Fruit fly (Drosophila melanogaster) whole organism, embryonic: ENCODE data around the gene CG43332.

Experiments used
- Antp ChIP-seq: fragments of 200-800 bp; sonication (Bioruptor generic); optimal IDR thresholded peaks from 3 replicates; lab custom pipeline; 2016; ENCODE audit warnings: missing biosample characterization, missing genetic modification characterization
- Atf6 ChIP-seq: fragments of 200-800 bp; sonication (Bioruptor generic); IDR thresholded peaks from 2 replicates; pipeline ENCODE4 v1.3.6; 2022; ENCODE audit warnings: missing biosample characterization, missing genetic modification characterization
- Awh ChIP-seq: fragments of 200-800 bp; sonication (Bioruptor generic); IDR thresholded peaks from 2 replicates; pipeline ENCODE4, ENCODE4 v1.3.6; 2022; ENCODE audit warnings: missing biosample characterization, missing genetic modification characterization
- Blimp-1 ChIP-seq: fragments of 200-800 bp; sonication (Bioruptor generic); optimal IDR thresholded peaks from 3 replicates; lab custom pipeline; 2018; ENCODE audit warnings: missing biosample characterization, missing genetic modification characterization, mild to moderate bottlenecking, moderate library complexity, missing genetic modification reagents
- CG10543 ChIP-seq: fragments of 200-800 bp; sonication (Bioruptor generic); optimal IDR thresholded peaks from 3 replicates; lab custom pipeline; 2017; ENCODE audit warnings: missing biosample characterization, mild to moderate bottlenecking, missing genetic modification characterization, moderate library complexity
- CG15073 ChIP-seq: fragments of 200-800 bp; sonication (Bioruptor generic); optimal IDR thresholded peaks from 2 replicates; lab custom pipeline; 2016; ENCODE audit warnings: missing biosample characterization, missing genetic modification characterization
- CG17568 ChIP-seq: fragments of 200-800 bp; sonication (Bioruptor generic); optimal IDR thresholded peaks from 2 replicates; lab custom pipeline; 2018; ENCODE audit warnings: missing biosample characterization, mild to moderate bottlenecking, missing genetic modification characterization, moderate library complexity
- CG18011 ChIP-seq: fragments of 200-800 bp; sonication (Bioruptor generic); optimal IDR thresholded peaks from 2 replicates; lab custom pipeline; 2017; ENCODE audit warnings: missing biosample characterization, missing genetic modification characterization, mild to moderate bottlenecking, moderate library complexity, missing genotype
- CG18262 ChIP-seq: fragments of 200-800 bp; optimal IDR thresholded peaks from 3 replicates; lab custom pipeline; 2019; ENCODE audit warnings: missing biosample characterization, mild to moderate bottlenecking, missing genetic modification characterization, moderate library complexity
- CG2199 ChIP-seq: fragments of 200-800 bp; sonication (Bioruptor generic); IDR thresholded peaks from 3 replicates; pipeline ENCODE4 v1.3.6; 2022; ENCODE audit warnings: missing biosample characterization, missing genetic modification characterization
- CG2678 ChIP-seq: fragments of 200-800 bp; sonication (Bioruptor generic); optimal IDR thresholded peaks from 3 replicates; lab custom pipeline; 2019; ENCODE audit warnings: missing biosample characterization, mild to moderate bottlenecking, missing genetic modification characterization, moderate library complexity
- CG31224 ChIP-seq: fragments of 200-800 bp; sonication (Bioruptor generic); IDR thresholded peaks from 2 replicates; pipeline ENCODE4 v1.3.6; 2022; ENCODE audit warnings: missing biosample characterization, missing genetic modification characterization
- CG34376 ChIP-seq: fragments of 200-800 bp; sonication (Bioruptor generic); optimal IDR thresholded peaks from 2 replicates; lab custom pipeline; 2018; ENCODE audit warnings: missing biosample characterization, mild to moderate bottlenecking, missing genetic modification characterization
- CG5180 ChIP-seq: fragments of 200-800 bp; sonication (Bioruptor generic); optimal IDR thresholded peaks from 3 replicates; lab custom pipeline; 2017; ENCODE audit warnings: missing biosample characterization, missing genetic modification characterization, mild to moderate bottlenecking, moderate library complexity, missing genetic modification reagents
- CG8359 ChIP-seq: fragments of 200-800 bp; sonication (Bioruptor generic); optimal IDR thresholded peaks from 2 replicates; lab custom pipeline; 2017; ENCODE audit warnings: missing biosample characterization, mild to moderate bottlenecking, missing genetic modification characterization, borderline replicate concordance
- CG9932 ChIP-seq: fragments of 200-800 bp; sonication (Bioruptor generic); IDR thresholded peaks from 2 replicates; pipeline ENCODE4 v1.3.6; 2022; ENCODE audit warnings: missing biosample characterization, missing genetic modification characterization
- CoRest ChIP-seq: fragments of 200-800 bp; sonication (Bioruptor generic); optimal IDR thresholded peaks from 3 replicates; lab custom pipeline; 2018; ENCODE audit warnings: missing biosample characterization, mild to moderate bottlenecking, missing genetic modification characterization, moderate library complexity
- E2f1 ChIP-seq: fragments of 200-800 bp; sonication (Bioruptor generic); IDR thresholded peaks from 2 replicates; pipeline ENCODE4 v1.3.6; 2022; ENCODE audit warnings: missing biosample characterization, missing genetic modification characterization
- Elba2 ChIP-seq: fragments of 200-800 bp; sonication (Bioruptor generic); optimal IDR thresholded peaks from 3 replicates; lab custom pipeline; 2016; ENCODE audit warnings: missing biosample characterization, missing genetic modification characterization
- Gug ChIP-seq: fragments of 200-800 bp; sonication (Bioruptor generic); IDR thresholded peaks from 4 replicates; pipeline ENCODE4 v1.3.6; 2022; ENCODE audit warnings: missing biosample characterization, missing genetic modification characterization
- Hr51 ChIP-seq, 2 experiments: fragments of 200-800 bp; sonication (Bioruptor generic); optimal IDR thresholded peaks; 2 replicates in 1 of 2; 3 replicates in 1 of 2; lab custom pipeline; 2016 to 2018; ENCODE audit warnings: missing biosample characterization in 2 of 2, missing genetic modification characterization in 2 of 2, mild to moderate bottlenecking in 1 of 2, moderate library complexity in 1 of 2
- Hr78 ChIP-seq, 2 experiments: fragments of 200-800 bp in 1 of 2; fragments of >200 bp in 1 of 2; sonication (Bioruptor generic) in 1 of 2; optimal IDR thresholded peaks; 2 replicates each; lab custom pipeline; 2017 to 2019; ENCODE audit warnings: missing biosample characterization in 2 of 2, missing genetic modification characterization in 2 of 2, mild to moderate bottlenecking in 1 of 2, moderate library complexity in 1 of 2
- Med ChIP-seq: fragments of 200-800 bp; sonication (Bioruptor generic); peaks from one replicate; lab custom pipeline; 2016; ENCODE audit warnings: missing biosample characterization, missing genetic modification characterization, mild to moderate bottlenecking, inconsistent platforms, moderate library complexity
- NK7.1 ChIP-seq: fragments of 200-800 bp; sonication (Bioruptor generic); optimal IDR thresholded peaks from 3 replicates; lab custom pipeline; 2016; ENCODE audit warnings: missing biosample characterization, missing genetic modification characterization
- Rfx ChIP-seq: fragments of 200-800 bp; sonication (Bioruptor generic); IDR thresholded peaks from 2 replicates; pipeline ENCODE4 v1.3.6; 2022; ENCODE audit warnings: missing biosample characterization, missing genetic modification characterization
- Six4 ChIP-seq: fragments of 200-800 bp; sonication (Bioruptor generic); optimal IDR thresholded peaks from 2 replicates; lab custom pipeline; 2016; ENCODE audit warnings: missing biosample characterization, missing genetic modification characterization
- Usf ChIP-seq: fragments of 200-800 bp; sonication (Bioruptor generic); optimal IDR thresholded peaks from 2 replicates; lab custom pipeline; 2017; ENCODE audit warnings: missing genotype, missing biosample characterization, missing genetic modification characterization
- ara ChIP-seq: fragments of 200-800 bp; sonication (Bioruptor generic); IDR thresholded peaks from 2 replicates; pipeline ENCODE4 v1.3.6; 2022; ENCODE audit warnings: missing biosample characterization, missing genetic modification characterization
- bbx ChIP-seq: fragments of 200-800 bp; sonication (Bioruptor generic); IDR thresholded peaks from 2 replicates; pipeline ENCODE4 v1.3.6; 2022; ENCODE audit warnings: missing biosample characterization, missing genetic modification characterization; ENCODE audit not compliant: partially characterized antibody
- caup ChIP-seq: fragments of 200-800 bp; sonication (Bioruptor generic); optimal IDR thresholded peaks from 3 replicates; lab custom pipeline; 2017; ENCODE audit warnings: missing biosample characterization, mild to moderate bottlenecking, missing genetic modification characterization, moderate library complexity; ENCODE audit not compliant: severe bottlenecking
- chif ChIP-seq, 2 experiments: fragments of 200-800 bp; sonication (Bioruptor generic); optimal IDR thresholded peaks; 3 replicates each; lab custom pipeline; 2016; ENCODE audit warnings: missing biosample characterization in 2 of 2, missing genetic modification characterization in 2 of 2
- chinmo ChIP-seq: fragments of 200-800 bp; sonication (Bioruptor generic); IDR thresholded peaks from 4 replicates; pipeline ENCODE4 v1.3.6; 2022; ENCODE audit warnings: missing biosample characterization, missing genetic modification characterization; ENCODE audit not compliant: partially characterized antibody
- ci ChIP-seq: fragments of 200-800 bp; sonication (Bioruptor generic); IDR thresholded peaks from 3 replicates; pipeline ENCODE4 v1.3.6; 2022; ENCODE audit warnings: missing biosample characterization, missing genetic modification characterization
- crol ChIP-seq: fragments of 200-800 bp; sonication (Bioruptor generic); IDR thresholded peaks from 2 replicates; pipeline ENCODE4 v1.3.6; 2022; ENCODE audit warnings: missing biosample characterization, missing genetic modification characterization
- dimm ChIP-seq: fragments of 200-800 bp; sonication (Bioruptor generic); IDR thresholded peaks from 2 replicates; pipeline ENCODE4 v1.3.6; 2022; ENCODE audit warnings: missing biosample characterization, missing genetic modification characterization
- en ChIP-seq: fragments of 200-800 bp; sonication (Bioruptor generic); optimal IDR thresholded peaks from 2 replicates; lab custom pipeline; 2016; ENCODE audit warnings: missing biosample characterization, missing genetic modification characterization
- gcm2 ChIP-seq: fragments of 200-800 bp; sonication (Bioruptor generic); optimal IDR thresholded peaks from 2 replicates; lab custom pipeline; 2016; ENCODE audit warnings: missing biosample characterization, missing genetic modification characterization
- klu ChIP-seq: fragments of 200-800 bp; sonication (Bioruptor generic); IDR thresholded peaks from 2 replicates; pipeline ENCODE4 v1.3.6; 2022; ENCODE audit warnings: missing biosample characterization, missing genetic modification characterization
- lab ChIP-seq: fragments of 200-800 bp; sonication (Bioruptor generic); optimal IDR thresholded peaks from 3 replicates; lab custom pipeline; 2017; ENCODE audit warnings: missing biosample characterization, missing genetic modification characterization, mild to moderate bottlenecking, moderate library complexity, missing genetic modification reagents
- lola ChIP-seq, 3 experiments: fragments of >200 bp in 2 of 3; fragments of 200-800 bp in 1 of 3; sonication (Bioruptor generic) in 1 of 3; optimal IDR thresholded peaks; 2 replicates each; lab custom pipeline; 2017 to 2019; ENCODE audit warnings: missing biosample characterization in 3 of 3, missing genetic modification characterization in 3 of 3, mild to moderate bottlenecking in 1 of 3, moderate library complexity in 1 of 3
- oc ChIP-seq: fragments of 200-800 bp; sonication (Bioruptor generic); optimal IDR thresholded peaks from 2 replicates; lab custom pipeline; 2018; ENCODE audit warnings: missing biosample characterization, mild to moderate bottlenecking, missing genetic modification characterization, moderate library complexity
- org-1 ChIP-seq: fragments of 200-800 bp; sonication (Bioruptor generic); optimal IDR thresholded peaks from 2 replicates; lab custom pipeline; 2017; ENCODE audit warnings: missing biosample characterization, missing genetic modification characterization
- prd ChIP-seq, 3 experiments: fragments of >200 bp in 2 of 3; fragments of 200-800 bp in 1 of 3; sonication (Bioruptor generic) in 1 of 3; optimal IDR thresholded peaks in 2 of 3; IDR thresholded peaks in 1 of 3; 2 replicates in 2 of 3; 3 replicates in 1 of 3; pipeline versions ENCODE4 v1.3.6 to Lab custom; 2017 to 2022; ENCODE audit warnings: missing biosample characterization in 1 of 3, missing genetic modification characterization in 1 of 3
- ranshi ChIP-seq: fragments of 200-800 bp; sonication (Bioruptor generic); IDR thresholded peaks from 2 replicates; pipeline ENCODE4 v1.3.6; 2022; ENCODE audit warnings: missing biosample characterization, missing genetic modification characterization
- sd ChIP-seq: fragments of 200-800 bp; sonication (Bioruptor generic); optimal IDR thresholded peaks from 3 replicates; lab custom pipeline; 2018; ENCODE audit warnings: missing biosample characterization, mild to moderate bottlenecking, missing genetic modification characterization, moderate library complexity
- shn ChIP-seq: fragments of 200-800 bp; sonication (Bioruptor generic); optimal IDR thresholded peaks from 3 replicates; lab custom pipeline; 2016; ENCODE audit warnings: missing biosample characterization, missing genetic modification characterization
- z ChIP-seq: fragments of 200-800 bp; sonication (Bioruptor generic); IDR thresholded peaks from 3 replicates; pipeline ENCODE4 v1.3.6; 2022; ENCODE audit warnings: missing biosample characterization, missing genetic modification characterization

CG43332 gene

DNA sequence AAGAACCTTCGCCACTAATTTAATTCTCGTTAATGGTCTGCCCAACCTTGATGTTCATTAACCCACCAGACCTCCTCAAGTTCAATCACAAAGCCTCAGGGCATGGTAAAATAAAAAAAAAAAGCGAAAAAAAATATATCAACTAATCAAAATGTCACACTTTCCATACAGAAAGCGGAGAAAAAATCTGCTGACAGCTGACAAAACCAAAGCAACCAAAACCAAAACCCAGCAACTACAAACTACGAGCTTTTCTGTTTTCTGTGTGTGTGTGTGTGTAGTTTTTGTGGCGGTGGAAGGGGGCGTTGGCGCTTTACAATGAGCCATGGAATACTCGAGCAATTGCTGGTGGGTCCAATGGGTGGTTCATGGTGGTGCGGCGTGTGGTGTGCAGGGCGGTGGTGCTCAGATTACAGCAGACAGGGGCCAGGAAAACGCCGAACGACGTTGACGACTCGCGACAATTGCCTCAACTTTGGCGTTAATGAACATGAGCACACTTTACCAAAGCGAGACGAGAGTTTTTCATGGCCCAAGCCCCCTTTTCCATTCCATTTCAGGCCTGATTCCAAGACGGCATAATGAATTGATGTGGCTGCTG lies 40.9 kb upstream of the CG43332 start:
- TF ChIP-seq chinmo (GFP tag; lab: Robert Waterston, UW) (0 out of 4 replicates have a peak, but pooled peaks have one; percentile 46), dimm (no peak), Rfx (GFP tag; lab: Robert Waterston, UW) (peak; percentile 36; the same call in 1 of the 2 replicates), CG10543 (GFP tag; lab: Kevin White, UChicago) (peak; percentile 54), Hr51 (GFP tag; optimal IDR thresholded peaks at IDR 0.05; lab: Kevin White, UChicago) (no peak), lola (GFP tag; optimal IDR thresholded peaks at IDR 0.05; lab: Kevin White, UChicago) (no peak), CG34376 (no peak), oc (tag; lab: Kevin White, UChicago) (no peak), Blimp-1 (GFP tag; lab: Kevin White, UChicago) (peak; percentile 9), Usf (GFP tag; lab: Kevin White, UChicago) (no peak), en (GFP tag; lab: Kevin White, UChicago) (no peak), CG5180 (no peak), chif (GFP tag; optimal IDR thresholded peaks at IDR 0.05; lab: Kevin White, UChicago) (no peak), prd (optimal IDR thresholded peaks at IDR 0.05; lab: Kevin White, UChicago) (no peak), prd (GFP tag; IDR thresholded peaks at IDR 0.05; lab: Robert Waterston, UW) (0 out of 3 replicates have a peak, but pooled peaks have one; percentile 4), NK7.1 (no peak), klu (GFP tag; lab: Robert Waterston, UW) (no peak), CG31224 (GFP tag; lab: Robert Waterston, UW) (0 out of 2 replicates have a peak, but pooled peaks have one; percentile 26), Gug (0 out of 4 replicates have a peak, but pooled peaks have one; percentile 16), Awh (0 out of 2 replicates have a peak, but pooled peaks have one; percentile 30), CG2678 (tag; lab: Kevin White, UChicago) (peak; percentile 5), gcm2 (GFP tag; lab: Kevin White, UChicago) (no peak), Hr78 (GFP tag; optimal IDR thresholded peaks at IDR 0.05; lab: Kevin White, UChicago) (peak in 1 of 2 experiments; percentile 8), CG8359 (GFP tag; lab: Kevin White, UChicago) (no peak), crol (peak; percentile 85), z (0 out of 3 replicates have a peak, but pooled peaks have one; percentile 52), Atf6 (GFP tag; lab: Robert Waterston, UW) (peak; percentile 30; the same call in 1 of the 2 replicates), Elba2 (GFP tag; lab: Kevin White, UChicago) (no peak), CG18262 (tag; lab: Kevin White, UChicago) (no peak), Six4 (GFP tag; lab: Kevin White, UChicago) (no peak), bbx (GFP tag; lab: Robert Waterston, UW) (no peak), lab (GFP tag; lab: Kevin White, UChicago) (peak; percentile 21), shn (GFP tag; lab: Kevin White, UChicago) (no peak), Med (GFP tag; lab: Kevin White, UChicago) (peak; percentile 51), CG2199 (0 out of 3 replicates have a peak, but pooled peaks have one; percentile 70), ci (GFP tag; lab: Robert Waterston, UW) (no peak), E2f1 (GFP tag; lab: Robert Waterston, UW) (no peak), CG15073 (no peak), CG18011 (GFP tag; lab: Kevin White, UChicago) (no peak), CoRest (no peak), CG17568 (GFP tag; lab: Kevin White, UChicago) (no peak), ara (GFP tag; lab: Robert Waterston, UW) (peak; percentile 33; the same call in 1 of the 2 replicates), caup (GFP tag; lab: Kevin White, UChicago) (no peak), ranshi (GFP tag; lab: Robert Waterston, UW) (0 out of 2 replicates have a peak, but pooled peaks have one; percentile 25), Antp (no peak), CG9932 (peak; percentile 44; the same call in 1 of the 2 replicates), org-1 (no peak), sd (tag; lab: Kevin White, UChicago) (peak; percentile 14)
